Fruit fly (Drosophila melanogaster) whole organism: Measurements from ENCODE around the gene Pbp45.

ENCODE experiments used
- CG8478 ChIP-seq: fragments of >200 bp; optimal IDR thresholded peaks from 2 replicates; lab custom pipeline; 2018; ENCODE audit warnings: inconsistent platforms
- EcR ChIP-seq, 2 experiments: fragments of >200 bp; optimal IDR thresholded peaks; 2 replicates each; lab custom pipeline; 2017; ENCODE audit warnings: missing biosample characterization in 2 of 2, missing genetic modification characterization in 2 of 2, missing genetic modification reagents in 2 of 2
- usp ChIP-seq: fragments of >200 bp; optimal IDR thresholded peaks from 2 replicates; lab custom pipeline; 2017; ENCODE audit warnings: missing biosample characterization, missing genetic modification characterization, mixed read lengths

dm6 chr3R:15875611-15876010 is 36.3 kb upstream of the Pbp45 start, which contains the start of gene CG31183:
- TF ChIP-seq CG8478 (lab: Kevin White, UChicago) = no peak
- no peak for TF ChIP-seq EcR (GFP tag; optimal IDR thresholded peaks at IDR 0.05; lab: Kevin White, UChicago)
- TF ChIP-seq usp = no peak
